1 worm cellular context compared by ENCODE assay signal in genomic region chrX:10772165-10772584, ce11.
TF ChIP-seq lines count a peak whose summit lies in the region.

No protein-coding gene starts in this region.

TF ChIP-seq in whole organism, L1 larva, 84 proteins besides CTCF, POLR2A, EP300 and RAD21 (continued from another document):
- TF ChIP-seq C16A3.4 (tag; optimal IDR thresholded peaks at IDR 0.05; lab: Kevin White, UChicago), result peak; percentile 64
